Worm (Caenorhabditis elegans) whole organism, mixed stage, embryonic: ENCODE results near the gene ifb-1.
"Not testable (repeated sequence)": the region's sequence is repeated elsewhere in the genome, so short reads cannot be mapped to it uniquely, and the experiment has no call there.

Source experiments
- M03D4.4 ChIP-seq: sonication (generic microtip); optimal IDR thresholded peaks from 2 replicates; lab custom pipeline; 2017; ENCODE audit warnings: mild to moderate bottlenecking, missing genetic modification characterization, missing compliant biosample characterization
- bed-3 ChIP-seq: fragments of 200-800 bp; sonication (Bioruptor generic); optimal IDR thresholded peaks from 3 replicates; lab custom pipeline; 2018; ENCODE audit warnings: mild to moderate bottlenecking, missing genetic modification characterization, moderate library complexity, missing compliant biosample characterization
- blmp-1 ChIP-seq: fragments of 150-350 bp; optimal IDR thresholded peaks from 2 replicates; lab custom pipeline; 2014; ENCODE audit warnings: missing biosample characterization, missing genetic modification characterization
- ceh-39 ChIP-seq: fragments of 150-350 bp; optimal IDR thresholded peaks from 2 replicates; lab custom pipeline; 2014; ENCODE audit warnings: missing biosample characterization, missing genetic modification characterization
- ceh-43 ChIP-seq: fragments of 200-800 bp; sonication (Bioruptor generic); optimal IDR thresholded peaks from 2 replicates; lab custom pipeline; 2018; ENCODE audit warnings: mild to moderate bottlenecking, missing genetic modification characterization, moderate library complexity, missing compliant biosample characterization
- ceh-83 ChIP-seq: fragments of 200-800 bp; sonication (Bioruptor generic); optimal IDR thresholded peaks from 2 replicates; lab custom pipeline; 2018; ENCODE audit warnings: mild to moderate bottlenecking, missing genetic modification characterization, missing compliant biosample characterization
- ces-1 ChIP-seq: fragments of 150-350 bp; optimal IDR thresholded peaks from 2 replicates; lab custom pipeline; 2014; ENCODE audit warnings: missing biosample characterization, missing genetic modification reagents, missing genetic modification characterization
- cnd-1 ChIP-seq: fragments of 200-800 bp; sonication (Bioruptor generic); optimal IDR thresholded peaks from 2 replicates; lab custom pipeline; 2018; ENCODE audit warnings: mild to moderate bottlenecking, missing genetic modification characterization, missing compliant biosample characterization
- drap-1 ChIP-seq: fragments of 200-800 bp; sonication (Bioruptor generic); optimal IDR thresholded peaks from 3 replicates; lab custom pipeline; 2018; ENCODE audit warnings: mild to moderate bottlenecking, missing genetic modification characterization, missing compliant biosample characterization
- elt-1 ChIP-seq: sonication (generic microtip); optimal IDR thresholded peaks from 2 replicates; lab custom pipeline; 2017; ENCODE audit warnings: missing genetic modification characterization, mild to moderate bottlenecking, missing compliant biosample characterization, antibody characterized with exemption, moderate library complexity, borderline replicate concordance; ENCODE audit not compliant: insufficient read depth
- elt-3 ChIP-seq: fragments of 150-350 bp; optimal IDR thresholded peaks from 2 replicates; lab custom pipeline; 2014; ENCODE audit warnings: missing biosample characterization, missing genetic modification characterization
- flh-1 ChIP-seq: fragments of 200-800 bp; sonication (Bioruptor generic); optimal IDR thresholded peaks from 2 replicates; lab custom pipeline; 2018; ENCODE audit warnings: mild to moderate bottlenecking, missing genetic modification characterization, moderate library complexity, missing compliant biosample characterization
- ham-2 ChIP-seq: fragments of 200-800 bp; sonication (Bioruptor generic); optimal IDR thresholded peaks from 2 replicates; lab custom pipeline; 2018; ENCODE audit warnings: mild to moderate bottlenecking, missing genetic modification characterization, missing compliant biosample characterization
- hlh-1 ChIP-seq: fragments of 150-350 bp; optimal IDR thresholded peaks from 2 replicates; lab custom pipeline; 2014; ENCODE audit warnings: missing biosample characterization, missing genetic modification reagents, missing genetic modification characterization
- lin-13 ChIP-seq: fragments of 150-350 bp; optimal IDR thresholded peaks from 2 replicates; lab custom pipeline; 2014; ENCODE audit warnings: missing biosample characterization, missing genetic modification characterization
- lin-32 ChIP-seq: fragments of 200-800 bp; sonication (Bioruptor generic); optimal IDR thresholded peaks from 2 replicates; lab custom pipeline; 2018; ENCODE audit warnings: mild to moderate bottlenecking, missing genetic modification characterization, missing compliant biosample characterization
- lsy-2 ChIP-seq: fragments of 150-350 bp; optimal IDR thresholded peaks from 2 replicates; lab custom pipeline; 2014; ENCODE audit warnings: missing biosample characterization, missing genetic modification characterization
- mab-5 ChIP-seq: fragments of 150-350 bp; optimal IDR thresholded peaks from 2 replicates; lab custom pipeline; 2014; ENCODE audit warnings: missing biosample characterization, missing genetic modification characterization
- mep-1 ChIP-seq: fragments of 150-350 bp; optimal IDR thresholded peaks from 2 replicates; lab custom pipeline; 2017; ENCODE audit warnings: missing biosample characterization, missing genetic modification reagents, missing genetic modification characterization, inconsistent platforms
- mls-2 ChIP-seq: sonication (generic microtip); optimal IDR thresholded peaks from 2 replicates; lab custom pipeline; 2016; ENCODE audit warnings: mild to moderate bottlenecking, missing genetic modification characterization, moderate library complexity, missing compliant biosample characterization
- nhr-12 ChIP-seq: fragments of 150-350 bp; optimal IDR thresholded peaks from 2 replicates; lab custom pipeline; 2014; ENCODE audit warnings: missing biosample characterization, missing genetic modification characterization
- nhr-2 ChIP-seq: fragments of 150-350 bp; optimal IDR thresholded peaks from 2 replicates; lab custom pipeline; 2014; ENCODE audit warnings: missing biosample characterization, missing genetic modification characterization
- nhr-237 ChIP-seq: fragments of 150-350 bp; optimal IDR thresholded peaks from 2 replicates; lab custom pipeline; 2014; ENCODE audit warnings: missing biosample characterization, missing genetic modification characterization
- nhr-28 ChIP-seq: fragments of 150-350 bp; optimal IDR thresholded peaks from 2 replicates; lab custom pipeline; 2014; ENCODE audit warnings: missing biosample characterization, missing genetic modification characterization
- nhr-76 ChIP-seq: sonication (generic microtip); optimal IDR thresholded peaks from 2 replicates; lab custom pipeline; 2017; ENCODE audit warnings: missing biosample characterization, missing genetic modification characterization
- pha-4 ChIP-seq: fragments of 150-350 bp; optimal IDR thresholded peaks from 2 replicates; lab custom pipeline; 2018; ENCODE audit warnings: missing biosample characterization, missing genetic modification reagents, missing genetic modification characterization
- sem-2 ChIP-seq: fragments of 200-800 bp; sonication (Bioruptor generic); optimal IDR thresholded peaks from 2 replicates; lab custom pipeline; 2018; ENCODE audit warnings: mild to moderate bottlenecking, missing genetic modification characterization, missing compliant biosample characterization
- snpc-4 ChIP-seq: fragments of 150-350 bp; optimal IDR thresholded peaks from 2 replicates; lab custom pipeline; 2014; ENCODE audit warnings: missing biosample characterization, missing genetic modification characterization
- sptf-1 ChIP-seq: sonication (generic microtip); optimal IDR thresholded peaks from 2 replicates; lab custom pipeline; 2017; ENCODE audit warnings: mild to moderate bottlenecking, missing genetic modification characterization, moderate library complexity, missing compliant biosample characterization
- tbx-8 ChIP-seq: fragments of 200-800 bp; sonication (Bioruptor generic); optimal IDR thresholded peaks from 2 replicates; lab custom pipeline; 2018; ENCODE audit warnings: mild to moderate bottlenecking, missing genetic modification characterization, moderate library complexity, missing compliant biosample characterization
- unc-120 ChIP-seq: sonication (generic microtip); optimal IDR thresholded peaks from 2 replicates; lab custom pipeline; 2017; ENCODE audit warnings: missing genetic modification characterization, missing compliant biosample characterization; ENCODE audit not compliant: poor library complexity, severe bottlenecking
- unc-39 ChIP-seq: fragments of 150-350 bp; optimal IDR thresholded peaks from 2 replicates; lab custom pipeline; 2014; ENCODE audit warnings: missing biosample characterization, missing genetic modification characterization
- unc-62 ChIP-seq: fragments of 150-350 bp; optimal IDR thresholded peaks from 2 replicates; lab custom pipeline; 2014; ENCODE audit warnings: missing biosample characterization, missing genetic modification reagents, missing genetic modification characterization
- zip-8 ChIP-seq: fragments of 150-350 bp; optimal IDR thresholded peaks from 2 replicates; lab custom pipeline; 2014; ENCODE audit warnings: missing biosample characterization, missing genetic modification characterization
- ztf-11 ChIP-seq: fragments of 150-350 bp; optimal IDR thresholded peaks from 2 replicates; lab custom pipeline; 2014; ENCODE audit warnings: missing biosample characterization, missing genetic modification characterization

Gene ifb-1

DNA sequence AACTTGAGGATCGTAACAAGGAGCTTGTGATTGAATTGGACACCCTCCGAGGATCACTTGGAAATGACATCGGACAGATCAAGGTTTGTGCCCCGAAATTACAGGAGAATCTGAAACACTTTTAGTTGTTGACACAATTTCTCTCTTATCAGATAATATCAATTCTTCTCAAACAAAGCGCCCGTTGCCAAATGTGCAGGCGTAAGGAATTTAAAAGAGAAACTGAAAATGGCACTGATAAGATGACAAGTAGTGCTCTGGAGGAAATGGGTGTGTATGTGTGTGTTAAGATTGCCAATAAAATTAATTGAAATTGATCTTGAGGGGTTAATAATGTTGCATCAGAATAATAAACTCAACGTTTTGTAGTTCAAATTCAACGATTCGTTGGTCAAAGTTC, 14.1 kb upstream of the ifb-1 start:
- TF ChIP-seq nhr-237 (tag; lab: Kevin White, UChicago) (no peak), sem-2 (GFP tag; lab: Kevin White, UChicago) (no peak), cnd-1 (tag; lab: Kevin White, UChicago) (no peak), unc-39 (tag; lab: Kevin White, UChicago) (no peak), unc-62 (no peak), drap-1 (GFP tag; lab: Kevin White, UChicago) (no peak), bed-3 (GFP tag; lab: Kevin White, UChicago) (no peak), ceh-83 (no peak), nhr-12 (tag; lab: Kevin White, UChicago) (no peak), mls-2 (tag; lab: Kevin White, UChicago) (no peak), hlh-1 (tag; lab: Kevin White, UChicago) (no peak), ztf-11 (tag; lab: Kevin White, UChicago) (no peak), blmp-1 (tag; lab: Kevin White, UChicago) (no peak), sptf-1 (no peak)

DNA sequence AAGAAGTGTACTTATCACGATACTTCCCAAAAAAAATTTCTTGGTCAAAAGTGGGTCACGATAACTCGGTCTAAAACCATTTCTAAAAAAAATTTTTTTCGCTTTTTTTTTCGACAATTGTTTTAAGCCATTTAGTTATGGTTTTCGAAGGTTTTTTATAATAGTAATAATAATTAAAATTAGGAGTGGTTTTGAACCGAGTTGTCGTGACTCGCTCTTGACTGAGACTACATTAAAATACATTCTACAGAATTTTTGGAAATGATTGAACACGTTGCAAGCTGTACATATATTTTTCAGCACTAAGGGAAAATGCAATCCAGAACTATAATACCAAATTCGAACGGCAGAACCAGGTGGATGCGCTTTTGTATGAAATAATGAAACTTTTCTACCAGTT, 11.2 kb upstream of the ifb-1 start, which contains the start of gene F10C1.8:
F10C1.8 (plus strand) TSS at position 301 of the 400 bp plus-strand sequence.
- TF ChIP-seq M03D4.4 (tag; lab: Kevin White, UChicago) (no peak), elt-3 (no peak), mab-5 (tag; lab: Kevin White, UChicago) (no peak), nhr-237 (tag; lab: Kevin White, UChicago) (no peak), unc-62 (no peak), bed-3 (GFP tag; lab: Kevin White, UChicago) (no peak)
- TF ChIP-seq, all 35 proteins: peak for 0

DNA sequence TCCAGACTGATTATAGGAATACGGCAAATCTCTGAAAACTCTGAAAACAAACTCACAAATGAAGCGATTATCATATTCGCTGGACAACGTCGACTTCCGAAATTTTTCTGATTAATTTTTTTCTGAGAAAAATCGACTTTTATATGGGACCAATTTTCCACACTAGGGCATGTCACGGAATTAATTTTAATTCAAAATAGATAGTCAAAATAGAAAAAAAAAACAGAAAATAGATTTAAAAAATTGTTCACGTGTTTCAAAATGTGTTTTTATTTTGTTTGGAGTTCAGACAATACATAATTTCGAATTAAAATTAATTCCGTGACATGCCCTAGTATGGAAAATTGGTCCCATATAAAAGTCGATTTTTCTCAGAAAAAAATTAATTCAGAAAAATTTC, 7.8 kb upstream of the ifb-1 start, which contains the start of the genes F10C1.3 and F10C1.23:
F10C1.3 (minus strand) TSS at position 101 of the 400 bp plus-strand sequence.
F10C1.23 (plus strand) TSS at position 385 of the 400 bp plus-strand sequence.
- not testable (repeated sequence) for TF ChIP-seq ceh-83; mep-1 (tag; lab: Kevin White, UChicago); nhr-76 (tag; lab: Kevin White, UChicago)

DNA sequence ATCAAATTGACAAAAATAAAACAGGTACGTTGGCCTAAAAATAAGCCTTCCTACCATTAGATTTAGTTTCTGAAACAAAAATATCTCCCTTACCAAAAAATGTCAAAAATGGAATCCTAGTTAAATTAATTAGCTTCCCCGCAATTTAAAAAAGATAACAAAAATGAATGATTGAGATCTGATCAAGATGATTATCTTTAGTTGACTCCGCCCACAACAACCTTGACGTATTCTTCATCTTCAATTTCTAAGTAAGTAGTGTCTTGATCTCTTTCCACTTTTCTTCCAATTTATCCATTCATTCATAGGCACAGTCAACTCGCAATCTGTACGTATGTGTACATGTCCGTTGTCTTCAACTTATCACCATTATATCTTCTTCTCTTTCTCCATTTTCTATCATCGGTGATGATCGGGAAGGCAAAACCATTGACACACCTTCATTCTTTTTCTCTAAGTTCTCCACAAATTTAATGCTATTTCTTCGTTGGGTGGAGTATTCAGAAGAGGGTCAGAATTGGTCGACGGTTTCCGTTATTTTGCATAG, 2.9 kb downstream of the ifb-1 start:
- TF ChIP-seq sem-2 (GFP tag; lab: Kevin White, UChicago) (no peak), elt-1 (tag; lab: Kevin White, UChicago) (peak; percentile 86)

- TF ChIP-seq sptf-1 (peak; percentile 85), lin-32 (GFP tag; lab: Kevin White, UChicago) (peak; percentile 57), bed-3 (GFP tag; lab: Kevin White, UChicago) (peak; percentile 34), ces-1 (GFP tag; lab: Kevin White, UChicago) (peak; percentile 36), lin-13 (tag; lab: Kevin White, UChicago) (no peak), flh-1 (no peak), tbx-8 (no peak), ceh-43 (peak; percentile 9), nhr-12 (tag; lab: Kevin White, UChicago) (no peak), unc-62 (no peak), ceh-83 (peak; percentile 62), drap-1 (GFP tag; lab: Kevin White, UChicago) (peak; percentile 82), nhr-76 (tag; lab: Kevin White, UChicago) (no peak), elt-1 (tag; lab: Kevin White, UChicago) (no peak), ham-2 (GFP tag; lab: Kevin White, UChicago) (peak; percentile 82), ztf-11 (tag; lab: Kevin White, UChicago) (no peak), pha-4 (tag; lab: Kevin White, UChicago) (no peak), nhr-237 (tag; lab: Kevin White, UChicago) (no peak), hlh-1 (tag; lab: Kevin White, UChicago) (peak; percentile 7), nhr-2 (tag; lab: Kevin White, UChicago) (peak; percentile 70), mep-1 (tag; lab: Kevin White, UChicago) (no peak), sem-2 (GFP tag; lab: Kevin White, UChicago) (peak; percentile 47), ceh-39 (tag; lab: Kevin White, UChicago) (no peak), mls-2 (tag; lab: Kevin White, UChicago) (peak; percentile 87), elt-3 (no peak), lsy-2 (tag; lab: Kevin White, UChicago) (no peak), unc-120 (tag; lab: Kevin White, UChicago) (peak; percentile 56), M03D4.4 (tag; lab: Kevin White, UChicago) (peak; percentile 78), snpc-4 (no peak), nhr-28 (tag; lab: Kevin White, UChicago) (no peak), mab-5 (tag; lab: Kevin White, UChicago) (no peak), unc-39 (tag; lab: Kevin White, UChicago) (no peak), blmp-1 (tag; lab: Kevin White, UChicago) (no peak), zip-8 (tag; lab: Kevin White, UChicago) (peak; percentile 10), cnd-1 (tag; lab: Kevin White, UChicago) (peak; percentile 43)
Observed at ce11 chrII:5772547-5773142, 7.2 kb downstream of the ifb-1 start.
